Worm (Caenorhabditis elegans) whole organism, L3 larva: ENCODE results near the gene enu-3.5.

Source experiments
- R02D3.7 ChIP-seq: fragments of 150-350 bp; optimal IDR thresholded peaks from 2 replicates; lab custom pipeline; 2014; ENCODE audit warnings: missing biosample characterization, missing genetic modification characterization
- ZK546.5 ChIP-seq: sonication (generic microtip); optimal IDR thresholded peaks from 2 replicates; lab custom pipeline; 2017; ENCODE audit warnings: missing biosample characterization, missing genetic modification characterization
- aly-2 ChIP-seq: fragments of 150-350 bp; optimal IDR thresholded peaks from 2 replicates; lab custom pipeline; 2014; ENCODE audit warnings: missing biosample characterization, missing genetic modification characterization
- ama-1 ChIP-seq: fragments of 150-350 bp; optimal IDR thresholded peaks from 2 replicates; lab custom pipeline; 2018
- ceh-16 ChIP-seq: sonication (generic microtip); optimal IDR thresholded peaks from 2 replicates; lab custom pipeline; 2017; ENCODE audit warnings: missing biosample characterization, missing genetic modification characterization
- ceh-28 ChIP-seq: fragments of 150-350 bp; optimal IDR thresholded peaks from 2 replicates; lab custom pipeline; 2014; ENCODE audit warnings: missing biosample characterization, missing genetic modification reagents, missing genetic modification characterization
- ceh-9 ChIP-seq: sonication (generic microtip); optimal IDR thresholded peaks from 2 replicates; lab custom pipeline; 2018; ENCODE audit warnings: missing biosample characterization, missing genetic modification characterization
- daf-12 ChIP-seq: fragments of 150-350 bp; optimal IDR thresholded peaks from 2 replicates; lab custom pipeline; 2014; ENCODE audit warnings: missing biosample characterization, missing genetic modification reagents, missing genetic modification characterization
- egl-27 ChIP-seq: sonication (generic microtip); optimal IDR thresholded peaks from 4 replicates; lab custom pipeline; 2017; ENCODE audit warnings: missing biosample characterization, missing genetic modification reagents, missing genetic modification characterization
- egl-5 ChIP-seq: fragments of 150-350 bp; optimal IDR thresholded peaks from 2 replicates; lab custom pipeline; 2017; ENCODE audit warnings: missing biosample characterization, missing genetic modification reagents, missing genetic modification characterization, inconsistent platforms
- elt-1 ChIP-seq: fragments of 150-350 bp; optimal IDR thresholded peaks from 2 replicates; lab custom pipeline; 2014; ENCODE audit warnings: missing biosample characterization, missing genetic modification characterization
- elt-2 ChIP-seq: sonication (generic microtip); optimal IDR thresholded peaks from 2 replicates; lab custom pipeline; 2016; ENCODE audit warnings: missing genetic modification reagents, mild to moderate bottlenecking, missing genetic modification characterization, missing compliant biosample characterization
- elt-3 ChIP-seq, 3 experiments: fragments of 150-350 bp in 1 of 3; sonication (generic microtip) in 2 of 3; optimal IDR thresholded peaks; 2 replicates in 2 of 3; 4 replicates in 1 of 3; lab custom pipeline; 2014 to 2017; ENCODE audit warnings: missing biosample characterization in 3 of 3, missing genetic modification characterization in 3 of 3
- eor-1 ChIP-seq, 2 experiments: fragments of 150-350 bp; optimal IDR thresholded peaks; 2 replicates each; lab custom pipeline; 2014 to 2018; ENCODE audit warnings: missing biosample characterization in 2 of 2, missing genetic modification characterization in 2 of 2
- fkh-10 ChIP-seq: sonication (generic microtip); optimal IDR thresholded peaks from 2 replicates; lab custom pipeline; 2017; ENCODE audit warnings: missing biosample characterization, missing genetic modification reagents, missing genetic modification characterization
- fkh-2 ChIP-seq: fragments of 150-350 bp; optimal IDR thresholded peaks from 2 replicates; lab custom pipeline; 2014; ENCODE audit warnings: missing biosample characterization, missing genetic modification reagents, missing genetic modification characterization
- fos-1 ChIP-seq: fragments of 150-350 bp; optimal IDR thresholded peaks from 2 replicates; lab custom pipeline; 2014; ENCODE audit warnings: missing biosample characterization, missing genetic modification characterization
- hmg-11 ChIP-seq: sonication (generic microtip); optimal IDR thresholded peaks from 2 replicates; lab custom pipeline; 2016; ENCODE audit warnings: missing genetic modification characterization, missing compliant biosample characterization
- jun-1 ChIP-seq: fragments of 150-350 bp; optimal IDR thresholded peaks from 2 replicates; lab custom pipeline; 2014; ENCODE audit warnings: missing biosample characterization, missing genetic modification reagents, missing genetic modification characterization
- lin-15B ChIP-seq: fragments of 150-350 bp; optimal IDR thresholded peaks from 2 replicates; lab custom pipeline; 2014; ENCODE audit warnings: missing biosample characterization, missing genetic modification characterization
- lin-39 ChIP-seq: fragments of 150-350 bp; optimal IDR thresholded peaks from 2 replicates; lab custom pipeline; 2018; ENCODE audit warnings: missing biosample characterization, missing genetic modification reagents, missing genetic modification characterization
- lsy-12 ChIP-seq: sonication (generic microtip); optimal IDR thresholded peaks from 2 replicates; lab custom pipeline; 2016; ENCODE audit warnings: mild to moderate bottlenecking, missing genetic modification characterization, missing compliant biosample characterization
- mdl-1 ChIP-seq: fragments of 150-350 bp; optimal IDR thresholded peaks from 2 replicates; lab custom pipeline; 2014; ENCODE audit warnings: missing biosample characterization, missing genetic modification characterization
- mml-1 ChIP-seq: fragments of 150-350 bp; sonication (generic microtip); optimal IDR thresholded peaks from 3 replicates; lab custom pipeline; 2014; ENCODE audit warnings: missing biosample characterization, missing genetic modification characterization
- nfya-1 ChIP-seq: sonication (generic microtip); optimal IDR thresholded peaks from 2 replicates; lab custom pipeline; 2017; ENCODE audit warnings: missing genetic modification characterization, mild to moderate bottlenecking, missing compliant biosample characterization, antibody characterized with exemption, moderate library complexity; ENCODE audit not compliant: insufficient read depth
- nhr-11 ChIP-seq: fragments of 150-350 bp; optimal IDR thresholded peaks from 2 replicates; lab custom pipeline; 2014; ENCODE audit warnings: missing biosample characterization, missing genetic modification characterization
- nhr-12 ChIP-seq: fragments of 150-350 bp; optimal IDR thresholded peaks from 2 replicates; lab custom pipeline; 2014; ENCODE audit warnings: missing biosample characterization, missing genetic modification characterization
- nhr-237 ChIP-seq: fragments of 150-350 bp; optimal IDR thresholded peaks from 2 replicates; lab custom pipeline; 2014; ENCODE audit warnings: missing biosample characterization, missing genetic modification characterization
- nhr-25 ChIP-seq: sonication (generic microtip); optimal IDR thresholded peaks from 2 replicates; lab custom pipeline; 2017; ENCODE audit warnings: missing biosample characterization, missing genetic modification characterization
- nhr-28 ChIP-seq: fragments of 150-350 bp; optimal IDR thresholded peaks from 2 replicates; lab custom pipeline; 2014; ENCODE audit warnings: missing biosample characterization, missing genetic modification characterization
- nhr-43 ChIP-seq: sonication (generic microtip); optimal IDR thresholded peaks from 2 replicates; lab custom pipeline; 2016; ENCODE audit warnings: mild to moderate bottlenecking, missing genetic modification characterization, missing compliant biosample characterization; ENCODE audit not compliant: poor library complexity, severe bottlenecking
- nhr-67 ChIP-seq: fragments of 150-350 bp; optimal IDR thresholded peaks from 2 replicates; lab custom pipeline; 2014; ENCODE audit warnings: missing biosample characterization, missing genetic modification characterization
- nhr-77 ChIP-seq: fragments of 150-350 bp; optimal IDR thresholded peaks from 2 replicates; lab custom pipeline; 2014; ENCODE audit warnings: missing biosample characterization, missing genetic modification characterization
- pha-4 ChIP-seq: fragments of 150-350 bp; optimal IDR thresholded peaks from 2 replicates; lab custom pipeline; 2014; ENCODE audit warnings: missing biosample characterization, missing genetic modification reagents, missing genetic modification characterization
- pqm-1 ChIP-seq: fragments of 150-350 bp; optimal IDR thresholded peaks from 2 replicates; lab custom pipeline; 2017; ENCODE audit warnings: missing biosample characterization, missing genetic modification characterization, inconsistent platforms
- sea-2 ChIP-seq: fragments of 150-350 bp; sonication (generic microtip); optimal IDR thresholded peaks from 4 replicates; lab custom pipeline; 2014; ENCODE audit warnings: missing biosample characterization, missing genetic modification reagents, missing genetic modification characterization
- skn-1 ChIP-seq: fragments of 150-350 bp; optimal IDR thresholded peaks from 2 replicates; lab custom pipeline; 2014; ENCODE audit warnings: missing biosample characterization, missing genetic modification characterization
- snpc-4 ChIP-seq: fragments of 150-350 bp; optimal IDR thresholded peaks from 2 replicates; lab custom pipeline; 2014; ENCODE audit warnings: missing biosample characterization, missing genetic modification characterization
- tbx-2 ChIP-seq: sonication (generic microtip); optimal IDR thresholded peaks from 2 replicates; lab custom pipeline; 2016; ENCODE audit warnings: mild to moderate bottlenecking, missing genetic modification characterization, missing compliant biosample characterization
- unc-39 ChIP-seq: sonication (generic microtip); optimal IDR thresholded peaks from 4 replicates; lab custom pipeline; 2017; ENCODE audit warnings: missing biosample characterization, missing genetic modification characterization
- unc-62 ChIP-seq: fragments of 150-350 bp; sonication (generic microtip); optimal IDR thresholded peaks from 4 replicates; lab custom pipeline; 2014; ENCODE audit warnings: missing biosample characterization, missing genetic modification reagents, missing genetic modification characterization
- zag-1 ChIP-seq: fragments of 150-350 bp; optimal IDR thresholded peaks from 2 replicates; lab custom pipeline; 2014; ENCODE audit warnings: missing biosample characterization, missing genetic modification characterization
- ztf-11 ChIP-seq: fragments of 150-350 bp; optimal IDR thresholded peaks from 2 replicates; lab custom pipeline; 2014; ENCODE audit warnings: missing biosample characterization, missing genetic modification characterization
- ztf-4 ChIP-seq: fragments of 150-350 bp; optimal IDR thresholded peaks from 2 replicates; lab custom pipeline; 2014; ENCODE audit warnings: missing biosample characterization, missing genetic modification characterization

The enu-3.5 gene

DNA sequence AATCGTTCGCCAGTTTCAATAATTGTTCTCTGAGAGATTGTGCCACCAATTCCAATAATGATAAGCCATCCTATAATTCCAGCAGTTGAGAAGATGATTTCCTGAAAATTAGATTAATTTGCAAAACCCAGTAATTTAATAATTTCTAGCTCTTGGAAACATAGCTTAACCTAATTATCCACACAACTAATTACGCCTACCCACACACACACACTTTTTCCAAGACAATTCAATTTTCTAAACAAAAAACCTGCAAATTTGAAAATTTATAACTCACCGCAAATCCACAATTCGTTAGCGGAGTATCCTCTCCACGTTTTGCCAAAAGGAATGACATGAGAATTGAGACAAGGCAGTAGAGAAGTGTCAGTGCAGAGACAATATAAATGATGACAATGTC, 38.5 kb downstream of the enu-3.5 start:
- TF ChIP-seq pqm-1 (tag; lab: Kevin White, UChicago) (no peak), ceh-28 (tag; lab: Kevin White, UChicago) (no peak)

- TF ChIP-seq ceh-28 (tag; lab: Kevin White, UChicago) (no peak), ztf-4 (tag; lab: Kevin White, UChicago) (no peak), R02D3.7 (tag; lab: Kevin White, UChicago) (no peak), ceh-16 (no peak), lin-39 (tag; lab: Kevin White, UChicago) (no peak), daf-12 (no peak), nhr-43 (tag; lab: Kevin White, UChicago) (no peak), nhr-237 (tag; lab: Kevin White, UChicago) (no peak), aly-2 (no peak), ama-1 (lab: Kevin White, UChicago) (no peak), fkh-10 (GFP tag; lab: Kevin White, UChicago) (no peak), nfya-1 (tag; lab: Kevin White, UChicago) (no peak), elt-2 (tag; lab: Kevin White, UChicago) (peak; percentile 48), pha-4 (peak; percentile 56), nhr-12 (tag; lab: Kevin White, UChicago) (no peak), nhr-67 (no peak), pqm-1 (tag; lab: Kevin White, UChicago) (peak; percentile 36), unc-62 (no peak)
Measured at ce11 chrIII:12917852-12918251, 39.9 kb downstream of the enu-3.5 start.

ce11 chrIII:12918575-12918974, 40.6 kb downstream of the enu-3.5 start, which contains the start of gene Y37D8A.16:
Gene Y37D8A.16 (minus strand): TSS chrIII:12918675.
- no peak for TF ChIP-seq daf-12
- no peak for TF ChIP-seq ZK546.5 (tag; lab: Kevin White, UChicago)
- TF ChIP-seq nhr-43 (tag; lab: Kevin White, UChicago): no peak
- TF ChIP-seq pqm-1 (tag; lab: Kevin White, UChicago): no peak
- no peak for TF ChIP-seq snpc-4
- TF ChIP-seq mml-1 (tag; lab: Kevin White, UChicago): no peak
- no peak for TF ChIP-seq fos-1
- TF ChIP-seq tbx-2 (tag; lab: Kevin White, UChicago): no peak
- TF ChIP-seq elt-2 (tag; lab: Kevin White, UChicago): no peak
- TF ChIP-seq ztf-4 (tag; lab: Kevin White, UChicago): no peak
- TF ChIP-seq skn-1 (tag; lab: Kevin White, UChicago): no peak
- no peak for TF ChIP-seq mdl-1 (tag; lab: Kevin White, UChicago)
- TF ChIP-seq elt-3 (tag; optimal IDR thresholded peaks at IDR 0.05; lab: Kevin White, UChicago): no peak
- TF ChIP-seq nfya-1 (tag; lab: Kevin White, UChicago): no peak
- no peak for TF ChIP-seq ztf-11 (tag; lab: Kevin White, UChicago)
- no peak for TF ChIP-seq nhr-25 (tag; lab: Kevin White, UChicago)

- TF ChIP-seq nhr-12 (tag; lab: Kevin White, UChicago): no peak
- TF ChIP-seq ama-1 (lab: Kevin White, UChicago): no peak
- peak; percentile 48 for TF ChIP-seq fos-1
- TF ChIP-seq egl-5 (tag; lab: Kevin White, UChicago): no peak
- TF ChIP-seq eor-1 (tag; optimal IDR thresholded peaks at IDR 0.05; lab: Kevin White, UChicago): no peak
- TF ChIP-seq lin-39 (tag; lab: Kevin White, UChicago): no peak
- TF ChIP-seq lin-15B (tag; lab: Kevin White, UChicago): no peak
- TF ChIP-seq mdl-1 (tag; lab: Kevin White, UChicago): no peak
- TF ChIP-seq nhr-77: no peak
- no peak for TF ChIP-seq ceh-16
- TF ChIP-seq ceh-28 (tag; lab: Kevin White, UChicago): no peak
- no peak for TF ChIP-seq snpc-4
- no peak for TF ChIP-seq nhr-25 (tag; lab: Kevin White, UChicago)
- no peak for TF ChIP-seq unc-39 (tag; lab: Kevin White, UChicago)
- no peak for TF ChIP-seq nhr-237 (tag; lab: Kevin White, UChicago)
- no peak for TF ChIP-seq elt-1 (tag; lab: Kevin White, UChicago)
- peak; percentile 53 for TF ChIP-seq elt-2 (tag; lab: Kevin White, UChicago)
- TF ChIP-seq ztf-4 (tag; lab: Kevin White, UChicago): no peak
- TF ChIP-seq daf-12: no peak
- TF ChIP-seq nfya-1 (tag; lab: Kevin White, UChicago): no peak
- TF ChIP-seq pqm-1 (tag; lab: Kevin White, UChicago): peak; percentile 41
- TF ChIP-seq lsy-12 (tag; lab: Kevin White, UChicago): no peak
- TF ChIP-seq tbx-2 (tag; lab: Kevin White, UChicago): no peak
- TF ChIP-seq nhr-28 (tag; lab: Kevin White, UChicago): no peak
- TF ChIP-seq hmg-11 (tag; lab: Kevin White, UChicago): peak; percentile 69
- TF ChIP-seq jun-1 (tag; lab: Kevin White, UChicago): peak; percentile 72
- no peak for TF ChIP-seq zag-1
- no peak for TF ChIP-seq nhr-67
- no peak for TF ChIP-seq ceh-9 (tag; lab: Kevin White, UChicago)
- no peak for TF ChIP-seq nhr-43 (tag; lab: Kevin White, UChicago)
- no peak for TF ChIP-seq mml-1 (tag; lab: Kevin White, UChicago)
- TF ChIP-seq pha-4: peak; percentile 95
- no peak for TF ChIP-seq egl-27
- TF ChIP-seq fkh-2 (tag; lab: Kevin White, UChicago): no peak
- no peak for TF ChIP-seq nhr-11 (tag; lab: Kevin White, UChicago)
- TF ChIP-seq ZK546.5 (tag; lab: Kevin White, UChicago): no peak
- no peak for TF ChIP-seq sea-2 (GFP tag; lab: Kevin White, UChicago)
Measured at ce11 chrIII:12919882-12920281, 41.9 kb downstream of the enu-3.5 start.
